Fruit fly (Drosophila melanogaster): ENCODE data around the gene ndl.

DNA sequence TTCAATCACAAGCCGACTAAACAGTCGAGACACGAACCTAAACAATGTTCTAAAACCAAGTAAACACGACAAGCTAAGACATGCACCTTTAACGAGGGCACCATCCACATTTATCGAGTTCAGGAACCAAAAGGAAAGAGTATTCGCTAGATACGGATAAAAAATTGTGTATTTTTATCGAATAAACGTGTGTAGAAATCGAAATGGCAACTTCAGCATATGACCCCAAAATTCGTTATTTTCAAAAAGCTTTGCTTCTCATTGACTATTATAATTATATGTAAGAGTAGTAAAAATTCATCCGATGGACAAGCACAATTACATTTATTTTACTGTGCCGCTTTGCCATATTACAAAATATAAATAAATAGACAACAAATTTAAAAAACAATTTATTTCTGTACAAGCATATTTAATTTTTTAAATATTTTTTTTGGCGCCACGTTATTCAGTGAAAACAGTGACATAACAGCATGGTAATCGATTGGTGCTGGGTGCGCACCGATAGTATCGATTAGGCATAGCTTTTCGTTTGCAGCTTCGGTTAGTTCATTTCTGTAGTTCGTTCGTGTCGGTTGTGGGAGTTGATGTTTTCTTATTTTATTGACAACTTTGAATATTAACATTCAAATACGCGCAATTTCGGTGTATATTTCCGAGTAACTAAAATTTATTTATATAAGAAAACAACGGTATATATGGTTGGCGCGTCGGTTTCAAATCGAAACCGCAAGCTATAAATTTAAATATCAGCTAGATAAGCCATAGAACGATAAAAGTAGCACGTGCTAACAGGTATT is 52.8 kb downstream of the ndl start, which contains the start of gene MCU:
- TF ChIP-seq pan (optimal IDR thresholded peaks at IDR 0.05) (no peak), usp (GFP tag; optimal IDR thresholded peaks at IDR 0.05) (no peak), CG8478 (optimal IDR thresholded peaks at IDR 0.05) (no peak), psq (optimal IDR thresholded peaks at IDR 0.05) (no peak), Dll (optimal IDR thresholded peaks at IDR 0.05) (no peak), EcR (GFP tag; optimal IDR thresholded peaks at IDR 0.05) (no peak)

Measured in whole organism.